Worm (Caenorhabditis elegans) whole organism, early embryonic: ENCODE results near the gene col-113.
A peak's percentile ranks its signal among the peaks of the same experiment; 100 is the strongest.

ENCODE experiments used
- B0310.2 ChIP-seq: sonication (generic microtip); optimal IDR thresholded peaks from 2 replicates; lab custom pipeline; 2016; ENCODE audit warnings: mild to moderate bottlenecking, missing genetic modification characterization, missing compliant biosample characterization
- F13C5.2 ChIP-seq: sonication (generic microtip); optimal IDR thresholded peaks from 2 replicates; lab custom pipeline; 2017; ENCODE audit warnings: mild to moderate bottlenecking, missing genetic modification characterization, inconsistent platforms, missing compliant biosample characterization
- aly-1 ChIP-seq: sonication (generic microtip); optimal IDR thresholded peaks from 2 replicates; lab custom pipeline; 2016; ENCODE audit warnings: missing genetic modification characterization, missing compliant biosample characterization
- ama-1 ChIP-seq: fragments of 150-350 bp; optimal IDR thresholded peaks from 2 replicates; lab custom pipeline; 2014
- ceh-13 ChIP-seq: fragments of 200-800 bp; sonication (Bioruptor generic); optimal IDR thresholded peaks from 2 replicates; lab custom pipeline; 2018; ENCODE audit warnings: mild to moderate bottlenecking, missing genetic modification characterization, missing compliant biosample characterization
- ceh-36 ChIP-seq: sonication (generic microtip); optimal IDR thresholded peaks from 2 replicates; lab custom pipeline; 2016; ENCODE audit warnings: missing genetic modification characterization, inconsistent platforms, missing compliant biosample characterization
- ets-7 ChIP-seq: sonication (generic microtip); optimal IDR thresholded peaks from 2 replicates; lab custom pipeline; 2016; ENCODE audit warnings: missing genotype, missing genetic modification characterization, missing compliant biosample characterization
- flt-1 ChIP-seq: fragments of 200-800 bp; sonication (Bioruptor generic); IDR thresholded peaks from 2 replicates; pipeline ENCODE4 v1.3.6; 2022; ENCODE audit warnings: missing genetic modification characterization, missing compliant biosample characterization
- hmbx-1 ChIP-seq: sonication (generic microtip); optimal IDR thresholded peaks from 2 replicates; lab custom pipeline; 2016; ENCODE audit warnings: mild to moderate bottlenecking, missing genetic modification characterization, missing compliant biosample characterization
- hmg-4 ChIP-seq: fragments of 200-800 bp; sonication (Bioruptor generic); optimal IDR thresholded peaks from 2 replicates; lab custom pipeline; 2018; ENCODE audit warnings: mild to moderate bottlenecking, missing genetic modification characterization, missing compliant biosample characterization
- hnd-1 ChIP-seq: sonication (generic microtip); optimal IDR thresholded peaks from 2 replicates; lab custom pipeline; 2016; ENCODE audit warnings: missing genetic modification characterization, missing compliant biosample characterization
- pes-1 ChIP-seq: fragments of 200-800 bp; sonication (Bioruptor generic); IDR thresholded peaks from 2 replicates; pipeline ENCODE4 v1.3.6; 2022; ENCODE audit warnings: missing genetic modification reagents, missing genetic modification characterization, missing compliant biosample characterization
- scrt-1 ChIP-seq: fragments of 200-800 bp; sonication (Bioruptor generic); IDR thresholded peaks from 2 replicates; pipeline ENCODE4 v1.3.6; 2022; ENCODE audit warnings: missing genetic modification characterization, missing compliant biosample characterization
- sea-1 ChIP-seq: fragments of 200-800 bp; sonication (Bioruptor generic); conservative IDR thresholded peaks from 2 replicates; pipeline ENCODE4 v1.3.6; 2022; ENCODE audit warnings: missing genetic modification characterization, missing compliant biosample characterization
- tbx-11 ChIP-seq: fragments of 200-800 bp; sonication (Bioruptor generic); IDR thresholded peaks from 2 replicates; pipeline ENCODE4 v1.3.6; 2022; ENCODE audit warnings: missing genetic modification characterization, missing compliant biosample characterization
- tbx-37 ChIP-seq: fragments of 200-800 bp; sonication (Bioruptor generic); conservative IDR thresholded peaks from 2 replicates; pipeline ENCODE4 v1.3.6; 2022; ENCODE audit warnings: missing genetic modification reagents, missing genetic modification characterization, missing compliant biosample characterization
- tra-4 ChIP-seq: sonication (generic microtip); optimal IDR thresholded peaks from 2 replicates; lab custom pipeline; 2017; ENCODE audit warnings: missing genetic modification characterization, missing compliant biosample characterization

The col-113 gene

ce11 chrIV:7139143-7139542, 13.2 kb downstream of the col-113 start:
- TF ChIP-seq ets-7 (tag; lab: Kevin White, UChicago) (no peak), aly-1 (tag; lab: Kevin White, UChicago) (no peak), hmbx-1 (no peak), tbx-11 (GFP tag; lab: Robert Waterston, UW) (no peak), F13C5.2 (tag; lab: Kevin White, UChicago) (no peak), scrt-1 (no peak), hnd-1 (no peak), ceh-36 (tag; lab: Kevin White, UChicago) (no peak), flt-1 (GFP tag; lab: Robert Waterston, UW) (no peak), tra-4 (tag; lab: Kevin White, UChicago) (no peak), pes-1 (GFP tag; lab: Robert Waterston, UW) (no peak), tbx-37 (GFP tag; lab: Robert Waterston, UW) (no peak), ceh-13 (GFP tag; lab: Kevin White, UChicago) (no peak), ama-1 (lab: Kevin White, UChicago) (no peak), B0310.2 (no peak), sea-1 (no peak), hmg-4 (GFP tag; lab: Kevin White, UChicago) (no peak)

- TF ChIP-seq ceh-13 (GFP tag; lab: Kevin White, UChicago) (no peak), F13C5.2 (tag; lab: Kevin White, UChicago) (no peak), flt-1 (GFP tag; lab: Robert Waterston, UW) (no peak), ama-1 (lab: Kevin White, UChicago) (no peak), aly-1 (tag; lab: Kevin White, UChicago) (no peak), hnd-1 (no peak), ceh-36 (tag; lab: Kevin White, UChicago) (no peak), ets-7 (tag; lab: Kevin White, UChicago) (no peak), hmbx-1 (no peak), sea-1 (no peak)
Measured at ce11 chrIV:7133983-7134382, 18.3 kb downstream of the col-113 start, which contains the start of gene mutd-1. Gene mutd-1 (minus strand): TSS chrIV:7134083.

DNA sequence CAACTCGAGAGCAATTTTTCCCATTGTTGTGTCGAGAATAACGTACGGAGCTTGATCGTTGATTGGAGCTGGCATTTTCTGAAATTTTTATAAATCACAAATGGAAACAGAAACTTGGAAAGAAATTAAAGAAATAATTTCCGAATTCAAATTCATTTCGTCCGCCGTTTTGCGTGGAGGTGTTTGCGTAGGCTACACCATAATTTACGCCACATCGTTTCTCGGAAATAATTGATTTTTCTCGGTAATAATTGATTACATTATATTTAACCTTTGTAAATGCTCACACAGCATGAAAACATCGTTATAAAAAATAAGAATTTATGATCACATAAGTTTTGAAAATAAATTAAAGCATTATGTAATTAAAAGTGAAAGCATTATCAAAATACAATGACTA, 19.2 kb downstream of the col-113 start, which contains the start of gene cyn-12:
Gene cyn-12, minus strand, starts transcription at position 78 of the 400 bp plus-strand sequence.
- TF ChIP-seq tbx-37 (GFP tag; lab: Robert Waterston, UW) = 0 out of 2 replicates have a peak, but pooled peaks have one; percentile 14
- TF ChIP-seq ets-7 (tag; lab: Kevin White, UChicago) = no peak
- TF ChIP-seq ceh-36 (tag; lab: Kevin White, UChicago) = no peak
- no peak for TF ChIP-seq tbx-11 (GFP tag; lab: Robert Waterston, UW)
- no peak for TF ChIP-seq sea-1
- TF ChIP-seq flt-1 (GFP tag; lab: Robert Waterston, UW) = no peak

DNA sequence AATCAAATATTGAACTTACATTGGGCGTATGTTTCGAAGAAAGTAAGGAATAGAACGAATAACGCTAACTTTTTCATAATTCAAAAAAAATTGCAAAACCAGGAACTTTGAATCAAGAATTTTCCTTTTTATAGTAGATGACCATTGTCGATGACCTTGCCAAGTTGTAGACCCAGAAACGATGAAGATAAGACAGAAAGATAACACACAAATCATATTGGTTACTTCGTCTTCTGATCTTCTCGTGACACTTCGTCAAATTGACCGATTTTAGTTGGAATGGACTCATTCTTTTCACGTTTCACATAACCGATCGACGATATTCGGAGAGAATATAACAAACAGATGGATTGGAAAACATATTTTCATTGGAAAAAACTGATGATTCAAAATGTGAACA, 20.5 kb downstream of the col-113 start, which contains the start of gene grsp-3:
Gene grsp-3, minus strand, starts transcription at position 149 of the 400 bp plus-strand sequence.
- TF ChIP-seq pes-1 (GFP tag; lab: Robert Waterston, UW) (no peak), F13C5.2 (tag; lab: Kevin White, UChicago) (no peak), ceh-36 (tag; lab: Kevin White, UChicago) (no peak)

ce11 chrIV:7121313-7122055, 30.8 kb downstream of the col-113 start, which contains the start of the genes C34D4.10 and str-48:
Gene C34D4.10 (minus strand): TSS chrIV:7121413.
Gene str-48 (plus strand): TSS chrIV:7122005.
- no peak for TF ChIP-seq ceh-13 (GFP tag; lab: Kevin White, UChicago)
- TF ChIP-seq scrt-1 = no peak
- TF ChIP-seq flt-1 (GFP tag; lab: Robert Waterston, UW) = no peak
- no peak for TF ChIP-seq aly-1 (tag; lab: Kevin White, UChicago)
- no peak for TF ChIP-seq tbx-11 (GFP tag; lab: Robert Waterston, UW)
- TF ChIP-seq tbx-37 (GFP tag; lab: Robert Waterston, UW) = no peak
- TF ChIP-seq ama-1 (lab: Kevin White, UChicago) = no peak
- no peak for TF ChIP-seq sea-1
- TF ChIP-seq ceh-36 (tag; lab: Kevin White, UChicago) = no peak
- no peak for TF ChIP-seq B0310.2
- no peak for TF ChIP-seq hnd-1
- TF ChIP-seq F13C5.2 (tag; lab: Kevin White, UChicago) = no peak
- TF ChIP-seq hmg-4 (GFP tag; lab: Kevin White, UChicago) = no peak
- TF ChIP-seq tra-4 (tag; lab: Kevin White, UChicago) = no peak
- TF ChIP-seq pes-1 (GFP tag; lab: Robert Waterston, UW) = no peak
- no peak for TF ChIP-seq hmbx-1
- TF ChIP-seq ets-7 (tag; lab: Kevin White, UChicago) = no peak

- TF ChIP-seq F13C5.2 (tag; lab: Kevin White, UChicago) (no peak), flt-1 (GFP tag; lab: Robert Waterston, UW) (no peak), tbx-37 (GFP tag; lab: Robert Waterston, UW) (no peak)
Measured at ce11 chrIV:7114599-7114998, 37.7 kb downstream of the col-113 start, which contains the start of gene nas-8. Gene nas-8 (plus strand): TSS chrIV:7114899.

DNA sequence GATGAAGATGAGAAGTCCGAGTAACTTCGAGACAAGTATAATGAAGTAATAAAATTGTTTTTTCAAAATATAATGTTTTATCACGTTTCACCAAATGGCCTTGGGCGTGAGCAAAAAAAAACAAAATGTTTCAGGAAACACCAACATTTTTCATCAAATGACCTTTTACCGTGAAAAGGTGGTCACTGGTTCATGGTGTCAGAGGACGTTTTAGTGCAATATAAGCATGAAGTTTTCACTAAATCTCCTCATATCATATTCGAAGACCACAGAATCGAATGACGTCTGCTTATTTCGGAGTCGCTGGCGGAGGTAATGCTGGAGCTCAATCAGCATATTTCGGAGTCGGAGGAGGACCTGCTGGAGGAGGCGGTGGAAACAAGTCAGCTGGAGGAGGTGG, 41.0 kb downstream of the col-113 start, which contains the start of the genes ZC477.7 and ssq-3:
Gene ZC477.7, minus strand, starts transcription at position 101 of the 400 bp plus-strand sequence.
Gene ssq-3, plus strand, starts transcription at position 251 of the 400 bp plus-strand sequence.
- TF ChIP-seq flt-1 (GFP tag; lab: Robert Waterston, UW) = no peak
- TF ChIP-seq scrt-1 = no peak
- TF ChIP-seq tbx-37 (GFP tag; lab: Robert Waterston, UW) = no peak
- TF ChIP-seq tra-4 (tag; lab: Kevin White, UChicago) = no peak
- TF ChIP-seq sea-1 = no peak
- TF ChIP-seq aly-1 (tag; lab: Kevin White, UChicago) = no peak
- no peak for TF ChIP-seq hmg-4 (GFP tag; lab: Kevin White, UChicago)
- TF ChIP-seq hmbx-1 = no peak
- TF ChIP-seq ceh-13 (GFP tag; lab: Kevin White, UChicago) = no peak
- TF ChIP-seq ceh-36 (tag; lab: Kevin White, UChicago) = no peak
- TF ChIP-seq F13C5.2 (tag; lab: Kevin White, UChicago) = no peak
- TF ChIP-seq hnd-1 = no peak
- no peak for TF ChIP-seq ama-1 (lab: Kevin White, UChicago)
- TF ChIP-seq ets-7 (tag; lab: Kevin White, UChicago) = no peak
- no peak for TF ChIP-seq tbx-11 (GFP tag; lab: Robert Waterston, UW)
- no peak for TF ChIP-seq pes-1 (GFP tag; lab: Robert Waterston, UW)
- no peak for TF ChIP-seq B0310.2
